Worm (Caenorhabditis elegans): ENCODE measurements around the gene ZK856.19.

ce11 chrV:10244018-10244720 lies 39.5 kb upstream of the ZK856.19 start:
- TF ChIP-seq ama-1 (optimal IDR thresholded peaks at IDR 0.05), result no peak
- TF ChIP-seq hnd-1 (tag; optimal IDR thresholded peaks at IDR 0.05), result no peak
- no peak for TF ChIP-seq ceh-13 (GFP tag; optimal IDR thresholded peaks at IDR 0.05)
- no peak for TF ChIP-seq F13C5.2 (tag; optimal IDR thresholded peaks at IDR 0.05)
- TF ChIP-seq scrt-1 (GFP tag; IDR thresholded peaks at IDR 0.05), result no peak
- TF ChIP-seq pes-1 (GFP tag; IDR thresholded peaks at IDR 0.05), result no peak
- no peak for TF ChIP-seq ceh-36 (tag; optimal IDR thresholded peaks at IDR 0.05)
- TF ChIP-seq flt-1 (GFP tag; IDR thresholded peaks at IDR 0.05), result no peak
- TF ChIP-seq ets-7 (tag; optimal IDR thresholded peaks at IDR 0.05), result no peak
- no peak for TF ChIP-seq tra-4 (tag; optimal IDR thresholded peaks at IDR 0.05)
- TF ChIP-seq hmg-4 (GFP tag; optimal IDR thresholded peaks at IDR 0.05), result no peak
- no peak for TF ChIP-seq tbx-11 (GFP tag; IDR thresholded peaks at IDR 0.05)
- no peak for TF ChIP-seq B0310.2 (tag; optimal IDR thresholded peaks at IDR 0.05)

Data from whole organism, early embryonic.